Worm (Caenorhabditis elegans): ENCODE results near the gene gpla-1.

ce11 chrV:11937710-11938109 lies at the start of gene gpla-1:
- TF ChIP-seq unc-39 (tag; optimal IDR thresholded peaks at IDR 0.05): no peak
- TF ChIP-seq lin-13 (tag; optimal IDR thresholded peaks at IDR 0.05): no peak
